Worm (Caenorhabditis elegans) whole organism, L4 larva: Measurements from ENCODE around the gene F46C5.4.

ENCODE experiments used
- aha-1 ChIP-seq: fragments of 150-350 bp; peaks from one replicate; lab custom pipeline; 2014; ENCODE audit warnings: missing biosample characterization, missing genetic modification characterization
- arid-1 ChIP-seq: fragments of 200-800 bp; sonication (Bioruptor generic); conservative IDR thresholded peaks from 2 replicates; pipeline ENCODE4 v1.3.6; 2022; ENCODE audit warnings: missing genetic modification reagents, missing genetic modification characterization, missing compliant biosample characterization
- unc-62 ChIP-seq, 3 experiments: fragments of 150-350 bp in 1 of 3; sonication (generic microtip); optimal IDR thresholded peaks in 2 of 3; peaks in 1 of 3; 1 replicate in 1 of 3; 2 replicates in 2 of 3; lab custom pipeline; 2014 to 2017; ENCODE audit warnings: missing biosample characterization in 3 of 3, missing genetic modification characterization in 3 of 3, missing genetic modification reagents in 3 of 3, missing genotype in 1 of 3
- ztf-11 ChIP-seq: fragments of 150-350 bp; optimal IDR thresholded peaks from 2 replicates; lab custom pipeline; 2014; ENCODE audit warnings: missing biosample characterization, missing genetic modification characterization

ce11 chrII:8825769-8826168 lies 10.1 kb upstream of the F46C5.4 start, which contains the start of gene nas-25:
- TF ChIP-seq ztf-11 (tag; lab: Kevin White, UChicago) (no peak), aha-1 (tag; lab: Kevin White, UChicago) (no peak), unc-62 (GFP tag; optimal IDR thresholded peaks at IDR 0.05 in 1 of 2; lab: Kevin White, UChicago) (no peak), unc-62 (tag; optimal IDR thresholded peaks at IDR 0.05; lab: Kevin White, UChicago) (no peak), arid-1 (GFP tag; lab: Robert Waterston, UW) (no peak)
